Fruit fly (Drosophila melanogaster) whole organism, embryonic: Measurements from ENCODE around the gene CG43062.

Source experiments
- BtbVII ChIP-seq: fragments of 200-800 bp; sonication (Bioruptor generic); optimal IDR thresholded peaks from 3 replicates; lab custom pipeline; 2017; ENCODE audit warnings: missing biosample characterization, mild to moderate bottlenecking, missing genetic modification characterization
- CG10209 ChIP-seq: fragments of 200-800 bp; sonication (Bioruptor generic); optimal IDR thresholded peaks from 3 replicates; lab custom pipeline; 2017; ENCODE audit warnings: missing biosample characterization, mild to moderate bottlenecking, missing genetic modification characterization, missing genetic modification reagents
- CG11085 ChIP-seq: fragments of 200-800 bp; sonication (Bioruptor generic); IDR thresholded peaks from 2 replicates; pipeline ENCODE4 v1.3.6; 2022; ENCODE audit warnings: missing biosample characterization, missing genetic modification characterization
- CG11504 ChIP-seq: fragments of 200-800 bp; sonication (Bioruptor generic); optimal IDR thresholded peaks from 3 replicates; lab custom pipeline; 2019; ENCODE audit warnings: missing biosample characterization, mild to moderate bottlenecking, missing genetic modification characterization, moderate library complexity
- CG12744 ChIP-seq: fragments of 200-800 bp; sonication (Bioruptor generic); optimal IDR thresholded peaks from 2 replicates; lab custom pipeline; 2016; ENCODE audit warnings: missing biosample characterization, missing genetic modification characterization
- CG13894 ChIP-seq: fragments of 200-800 bp; sonication (Bioruptor generic); optimal IDR thresholded peaks from 3 replicates; lab custom pipeline; 2018; ENCODE audit warnings: missing biosample characterization, mild to moderate bottlenecking, missing genetic modification characterization, moderate library complexity
- CG1602 ChIP-seq: fragments of 200-800 bp; sonication (Bioruptor generic); optimal IDR thresholded peaks from 3 replicates; lab custom pipeline; 2016; ENCODE audit warnings: missing biosample characterization, missing genetic modification characterization
- CG16863 ChIP-seq: fragments of 200-800 bp; sonication (Bioruptor generic); optimal IDR thresholded peaks from 3 replicates; lab custom pipeline; 2016; ENCODE audit warnings: missing biosample characterization, missing genetic modification characterization
- CG17361 ChIP-seq: fragments of 200-800 bp; sonication (Bioruptor generic); IDR thresholded peaks from 3 replicates; pipeline ENCODE4 v1.3.6; 2022; ENCODE audit warnings: missing biosample characterization, missing genetic modification characterization
- CG1792 ChIP-seq: fragments of 200-800 bp; sonication (Bioruptor generic); optimal IDR thresholded peaks from 2 replicates; lab custom pipeline; 2016; ENCODE audit warnings: missing biosample characterization, missing genetic modification characterization
- CG18011 ChIP-seq: fragments of 200-800 bp; sonication (Bioruptor generic); optimal IDR thresholded peaks from 2 replicates; lab custom pipeline; 2017; ENCODE audit warnings: missing biosample characterization, missing genetic modification characterization, mild to moderate bottlenecking, moderate library complexity, missing genotype
- CG2120 ChIP-seq: fragments of 200-800 bp; sonication (Bioruptor generic); optimal IDR thresholded peaks from 3 replicates; lab custom pipeline; 2016; ENCODE audit warnings: missing biosample characterization, missing genetic modification characterization
- CG3726 ChIP-seq: fragments of 200-800 bp; sonication (Bioruptor generic); IDR thresholded peaks from 3 replicates; pipeline ENCODE4, ENCODE4 v1.3.6; 2022; ENCODE audit warnings: missing biosample characterization, missing genetic modification characterization
- CG3838 ChIP-seq: fragments of 200-800 bp; sonication (Bioruptor generic); optimal IDR thresholded peaks from 3 replicates; lab custom pipeline; 2016; ENCODE audit warnings: missing biosample characterization, missing genetic modification characterization
- CG4282 ChIP-seq: fragments of 200-800 bp; sonication (Bioruptor generic); optimal IDR thresholded peaks from 2 replicates; lab custom pipeline; 2016; ENCODE audit warnings: missing biosample characterization, missing genetic modification characterization
- CG4854 ChIP-seq: fragments of 200-800 bp; sonication (Bioruptor generic); optimal IDR thresholded peaks from 2 replicates; lab custom pipeline; 2016; ENCODE audit warnings: missing biosample characterization, missing genetic modification characterization, inconsistent platforms
- CG5180 ChIP-seq: fragments of 200-800 bp; sonication (Bioruptor generic); optimal IDR thresholded peaks from 3 replicates; lab custom pipeline; 2017; ENCODE audit warnings: missing biosample characterization, missing genetic modification characterization, mild to moderate bottlenecking, moderate library complexity, missing genetic modification reagents
- CG6791 ChIP-seq: fragments of 200-800 bp; sonication (Bioruptor generic); IDR thresholded peaks from 3 replicates; pipeline ENCODE4 v1.3.6; 2022; ENCODE audit warnings: missing biosample characterization, missing genetic modification characterization; ENCODE audit not compliant: partially characterized antibody
- CG6813 ChIP-seq: fragments of 200-800 bp; sonication (Bioruptor generic); optimal IDR thresholded peaks from 2 replicates; lab custom pipeline; 2017; ENCODE audit warnings: missing biosample characterization, missing genetic modification characterization, mild to moderate bottlenecking, moderate library complexity, missing genetic modification reagents
- CG7963 ChIP-seq: fragments of 200-800 bp; sonication (Bioruptor generic); IDR thresholded peaks from 3 replicates; pipeline ENCODE4 v1.3.6; 2022; ENCODE audit warnings: missing biosample characterization, missing genetic modification characterization; ENCODE audit not compliant: partially characterized antibody
- CG9437 ChIP-seq: fragments of 200-800 bp; sonication (Bioruptor generic); optimal IDR thresholded peaks from 2 replicates; lab custom pipeline; 2018; ENCODE audit warnings: missing biosample characterization, mild to moderate bottlenecking, missing genetic modification characterization
- CG9876 ChIP-seq: fragments of 200-800 bp; sonication (Bioruptor generic); optimal IDR thresholded peaks from 2 replicates; lab custom pipeline; 2016; ENCODE audit warnings: missing biosample characterization, missing genetic modification characterization
- CkIIα-i1 ChIP-seq: fragments of 200-800 bp; sonication (Bioruptor generic); IDR thresholded peaks from 2 replicates; pipeline ENCODE4 v1.3.6; 2022; ENCODE audit warnings: missing biosample characterization, missing genetic modification characterization
- Ets97D ChIP-seq: fragments of 200-800 bp; sonication (Bioruptor generic); optimal IDR thresholded peaks from 3 replicates; lab custom pipeline; 2016; ENCODE audit warnings: missing biosample characterization, missing genetic modification characterization
- HLH4C ChIP-seq: fragments of 200-800 bp; sonication (Bioruptor generic); IDR thresholded peaks from 3 replicates; pipeline ENCODE4 v1.3.6; 2022; ENCODE audit warnings: missing biosample characterization, missing genetic modification characterization; ENCODE audit not compliant: partially characterized antibody
- HmgZ ChIP-seq: fragments of 200-800 bp; sonication (Bioruptor generic); optimal IDR thresholded peaks from 2 replicates; lab custom pipeline; 2018; ENCODE audit warnings: missing biosample characterization, mild to moderate bottlenecking, missing genetic modification characterization
- Lpt ChIP-seq: fragments of >200 bp; optimal IDR thresholded peaks from 2 replicates; lab custom pipeline; 2018; ENCODE audit warnings: missing biosample characterization, missing genetic modification characterization
- Mad ChIP-seq: fragments of 200-800 bp; sonication (Bioruptor generic); optimal IDR thresholded peaks from 2 replicates; lab custom pipeline; 2016; ENCODE audit warnings: missing biosample characterization, missing genetic modification characterization
- Pdp1 ChIP-seq, 2 experiments: fragments of 200-800 bp; sonication (Bioruptor generic); optimal IDR thresholded peaks; 3 replicates each; lab custom pipeline; 2016; ENCODE audit warnings: missing biosample characterization in 2 of 2, missing genetic modification characterization in 2 of 2, mild to moderate bottlenecking in 1 of 2, moderate library complexity in 1 of 2
- Rx ChIP-seq: fragments of 200-800 bp; sonication (Bioruptor generic); IDR thresholded peaks from 2 replicates; pipeline ENCODE4 v1.3.6; 2022; ENCODE audit warnings: missing biosample characterization, missing genetic modification characterization
- Sin3A ChIP-seq: fragments of >200 bp; optimal IDR thresholded peaks from 2 replicates; lab custom pipeline; 2018
- Sox100B ChIP-seq: fragments of 200-800 bp; sonication (Bioruptor generic); optimal IDR thresholded peaks from 3 replicates; lab custom pipeline; 2018; ENCODE audit warnings: missing biosample characterization, mild to moderate bottlenecking, missing genetic modification characterization
- bcd ChIP-seq: fragments of 200-800 bp; sonication (Bioruptor generic); optimal IDR thresholded peaks from 2 replicates; lab custom pipeline; 2017; ENCODE audit warnings: missing biosample characterization, mild to moderate bottlenecking, missing genetic modification characterization
- corto ChIP-seq: fragments of 200-800 bp; sonication (Bioruptor generic); optimal IDR thresholded peaks from 2 replicates; lab custom pipeline; 2016; ENCODE audit warnings: missing biosample characterization, mild to moderate bottlenecking, missing genetic modification characterization, moderate library complexity
- crol ChIP-seq: fragments of 200-800 bp; sonication (Bioruptor generic); IDR thresholded peaks from 2 replicates; pipeline ENCODE4 v1.3.6; 2022; ENCODE audit warnings: missing biosample characterization, missing genetic modification characterization
- disco-r ChIP-seq: fragments of 200-800 bp; sonication (Bioruptor generic); optimal IDR thresholded peaks from 2 replicates; lab custom pipeline; 2016; ENCODE audit warnings: missing biosample characterization, missing genetic modification characterization
- dmrt99B ChIP-seq: fragments of 200-800 bp; sonication (Bioruptor generic); optimal IDR thresholded peaks from 2 replicates; lab custom pipeline; 2018; ENCODE audit warnings: missing biosample characterization, mild to moderate bottlenecking, missing genetic modification characterization, moderate library complexity
- emc ChIP-seq: fragments of 200-800 bp; sonication (Bioruptor generic); optimal IDR thresholded peaks from 2 replicates; lab custom pipeline; 2016; ENCODE audit warnings: missing biosample characterization, missing genetic modification characterization
- grn ChIP-seq: fragments of 200-800 bp; sonication (Bioruptor generic); optimal IDR thresholded peaks from 3 replicates; lab custom pipeline; 2017; ENCODE audit warnings: missing biosample characterization, missing genetic modification characterization
- hb ChIP-seq: fragments of 200-800 bp; sonication (Bioruptor generic); IDR thresholded peaks from 3 replicates; pipeline ENCODE4 v1.3.6; 2022; ENCODE audit warnings: missing biosample characterization, missing genetic modification characterization; ENCODE audit not compliant: partially characterized antibody
- hbn ChIP-seq: fragments of 200-800 bp; sonication (Bioruptor generic); IDR thresholded peaks from 2 replicates; pipeline ENCODE4 v1.3.6; 2022; ENCODE audit warnings: missing biosample characterization, missing genetic modification characterization; ENCODE audit not compliant: partially characterized antibody
- hkb ChIP-seq, 2 experiments: fragments of 200-800 bp in 1 of 2; fragments of >200 bp in 1 of 2; sonication (Bioruptor generic) in 1 of 2; IDR thresholded peaks in 1 of 2; optimal IDR thresholded peaks in 1 of 2; 2 replicates each; pipeline versions ENCODE4 v1.3.6 to Lab custom; 2017 to 2022; ENCODE audit warnings: missing biosample characterization in 1 of 2, missing genetic modification characterization in 1 of 2
- kah ChIP-seq: fragments of 200-800 bp; sonication (Bioruptor generic); optimal IDR thresholded peaks from 2 replicates; lab custom pipeline; 2018; ENCODE audit warnings: missing biosample characterization, mild to moderate bottlenecking, missing genetic modification characterization
- lov ChIP-seq, 2 experiments: fragments of 200-800 bp in 1 of 2; fragments of >200 bp in 1 of 2; sonication (Bioruptor generic) in 1 of 2; IDR thresholded peaks in 1 of 2; optimal IDR thresholded peaks in 1 of 2; 2 replicates in 1 of 2; 3 replicates in 1 of 2; pipeline versions ENCODE4 v1.3.6 to Lab custom; 2017 to 2022; ENCODE audit warnings: missing biosample characterization in 1 of 2, missing genetic modification characterization in 1 of 2
- onecut ChIP-seq: fragments of 200-800 bp; sonication (Bioruptor generic); IDR thresholded peaks from 2 replicates; pipeline ENCODE4 v1.3.6; 2022; ENCODE audit warnings: missing biosample characterization, missing genetic modification characterization
- sim ChIP-seq: fragments of 200-800 bp; sonication (Bioruptor generic); IDR thresholded peaks from 2 replicates; pipeline ENCODE4 v1.3.6; 2022; ENCODE audit warnings: missing biosample characterization, missing genetic modification characterization
- slou ChIP-seq: fragments of 200-800 bp; sonication (Bioruptor generic); optimal IDR thresholded peaks from 3 replicates; lab custom pipeline; 2016; ENCODE audit warnings: missing biosample characterization, missing genetic modification characterization
- so ChIP-seq: fragments of 200-800 bp; sonication (Bioruptor generic); IDR thresholded peaks from 3 replicates; pipeline ENCODE4 v1.3.6; 2022; ENCODE audit warnings: missing biosample characterization, missing genetic modification characterization
- stwl ChIP-seq: fragments of 200-800 bp; sonication (Bioruptor generic); optimal IDR thresholded peaks from 3 replicates; lab custom pipeline; 2018; ENCODE audit warnings: missing biosample characterization, mild to moderate bottlenecking, missing genetic modification characterization, moderate library complexity
- tap ChIP-seq: fragments of 200-800 bp; optimal IDR thresholded peaks from 3 replicates; lab custom pipeline; 2019; ENCODE audit warnings: missing biosample characterization, mild to moderate bottlenecking, missing genetic modification characterization, moderate library complexity

CG43062 gene

dm6 chr3R:11735337-11735736 lies 14.8 kb upstream of the CG43062 start, which contains the start of gene CG14721 (continued):
- no peak for TF ChIP-seq BtbVII (GFP tag; lab: Kevin White, UChicago)
- no peak for TF ChIP-seq kah
- peak; percentile 72 for TF ChIP-seq Ets97D (GFP tag; lab: Kevin White, UChicago)
- no peak for TF ChIP-seq CG13894 (tag; lab: Kevin White, UChicago)
- no peak for TF ChIP-seq bcd (GFP tag; lab: Kevin White, UChicago)
- TF ChIP-seq CG17361 (GFP tag; lab: Robert Waterston, UW) = no peak
- TF ChIP-seq CG9876 (GFP tag; lab: Kevin White, UChicago) = no peak
- TF ChIP-seq tap (tag; lab: Kevin White, UChicago) = no peak
- no peak for TF ChIP-seq hb (GFP tag; lab: Robert Waterston, UW)
- TF ChIP-seq Mad (GFP tag; lab: Kevin White, UChicago) = no peak
- TF ChIP-seq hbn = no peak
- peak; percentile 30; the same call in 1 of the 2 replicates for TF ChIP-seq crol (GFP tag; lab: Robert Waterston, UW)
- TF ChIP-seq CG3838 (GFP tag; lab: Kevin White, UChicago) = no peak
- no peak for TF ChIP-seq CG18011 (GFP tag; lab: Kevin White, UChicago)
- no peak for TF ChIP-seq CG2120
- peak; percentile 78 for TF ChIP-seq Sin3A (lab: Kevin White, UChicago)
- TF ChIP-seq slou (GFP tag; lab: Kevin White, UChicago) = no peak
- TF ChIP-seq CG6813 (GFP tag; lab: Kevin White, UChicago) = no peak
- no peak for TF ChIP-seq CG7963 (GFP tag; lab: Robert Waterston, UW)
- peak; percentile 11 for TF ChIP-seq CG16863
- no peak for TF ChIP-seq lov (optimal IDR thresholded peaks at IDR 0.05; lab: Kevin White, UChicago)
- no peak for TF ChIP-seq lov (GFP tag; IDR thresholded peaks at IDR 0.05; lab: Robert Waterston, UW)
- TF ChIP-seq CG4282 (GFP tag; lab: Kevin White, UChicago) = no peak
- peak; percentile 21; the same call in 1 of the 2 replicates for TF ChIP-seq Rx (GFP tag; lab: Robert Waterston, UW)
- TF ChIP-seq Sox100B (GFP tag; lab: Kevin White, UChicago) = no peak
- TF ChIP-seq CG6791 (GFP tag; lab: Robert Waterston, UW) = no peak
- TF ChIP-seq CG4854 (GFP tag; lab: Kevin White, UChicago) = no peak
- TF ChIP-seq stwl (tag; lab: Kevin White, UChicago) = peak; percentile 37
- TF ChIP-seq CG5180 (GFP tag; lab: Kevin White, UChicago) = no peak
- no peak for TF ChIP-seq sim
- TF ChIP-seq CG11085 = no peak
- no peak for TF ChIP-seq CkIIα-i1 (GFP tag; lab: Robert Waterston, UW)
- TF ChIP-seq Pdp1 (GFP tag; optimal IDR thresholded peaks at IDR 0.05; lab: Kevin White, UChicago) = peak in 1 of 2 experiments; percentile 38
- TF ChIP-seq HLH4C (GFP tag; lab: Robert Waterston, UW) = peak; percentile 37; the same call in 1 of the 3 replicates
- TF ChIP-seq corto (GFP tag; lab: Kevin White, UChicago) = no peak
- peak; percentile 20 for TF ChIP-seq CG12744 (GFP tag; lab: Kevin White, UChicago)
- no peak for TF ChIP-seq dmrt99B (tag; lab: Kevin White, UChicago)
- no peak for TF ChIP-seq emc (GFP tag; lab: Kevin White, UChicago)
- TF ChIP-seq CG1602 (GFP tag; lab: Kevin White, UChicago) = no peak
- peak; percentile 44 for TF ChIP-seq HmgZ (tag; lab: Kevin White, UChicago)
- TF ChIP-seq disco-r = no peak
- no peak for TF ChIP-seq so
- no peak for TF ChIP-seq hkb (optimal IDR thresholded peaks at IDR 0.05; lab: Kevin White, UChicago)
- 0 out of 2 replicates have a peak, but pooled peaks have one; percentile 17 for TF ChIP-seq hkb (GFP tag; IDR thresholded peaks at IDR 0.05; lab: Robert Waterston, UW)
- no peak for TF ChIP-seq CG10209 (GFP tag; lab: Kevin White, UChicago)
- no peak for TF ChIP-seq Lpt (GFP tag; lab: Kevin White, UChicago)
- no peak for TF ChIP-seq onecut
- TF ChIP-seq CG11504 (tag; lab: Kevin White, UChicago) = no peak
- TF ChIP-seq CG9437 = no peak
- TF ChIP-seq grn (GFP tag; lab: Kevin White, UChicago) = no peak
- no peak for TF ChIP-seq CG1792 (GFP tag; lab: Kevin White, UChicago)
- TF ChIP-seq CG3726 (GFP tag; lab: Robert Waterston, UW) = no peak
